Fruit fly (Drosophila melanogaster) S2 (cell line): ENCODE data around the gene dpr16.

Source experiments
- CG8478 ChIP-seq: fragments of >200 bp; optimal IDR thresholded peaks from 2 replicates; lab custom pipeline; 2018
- CTCF ChIP-seq, 2 experiments: fragments of >200 bp; optimal IDR thresholded peaks; 2 replicates each; lab custom pipeline; 2018

DNA sequence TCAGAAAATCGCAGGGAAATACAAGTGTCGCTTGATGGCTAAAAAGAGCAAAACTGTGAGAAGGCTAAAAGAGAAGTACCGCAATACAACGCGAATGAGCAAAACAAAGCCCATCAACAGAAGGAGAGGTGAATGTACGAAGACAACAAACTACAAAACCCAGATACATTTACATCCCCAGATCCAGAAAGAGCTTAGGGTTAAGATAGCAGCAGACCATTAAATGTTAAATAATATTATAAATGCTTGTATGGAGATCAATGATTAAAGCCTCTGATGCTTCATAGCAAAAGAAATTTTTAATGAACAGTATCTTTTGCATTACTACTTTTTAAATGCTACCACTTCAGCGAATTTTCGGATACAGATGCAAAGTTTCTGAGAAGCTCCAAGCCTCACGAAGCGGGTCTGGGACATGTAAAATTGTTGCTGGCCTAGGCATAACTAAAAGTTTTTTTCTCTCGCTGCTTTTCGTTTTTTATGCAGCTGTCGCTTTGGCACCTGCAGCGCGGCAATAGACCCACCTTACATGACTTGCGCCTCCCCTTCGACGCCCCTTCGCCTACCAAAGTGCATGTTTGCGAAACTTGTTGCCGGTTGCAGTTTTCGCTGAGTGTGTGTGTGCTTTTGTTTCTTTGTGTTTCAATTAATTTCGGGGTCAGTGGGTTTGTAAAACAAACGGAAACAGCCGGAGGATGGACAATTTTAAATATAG lies 54.8 kb downstream of the dpr16 start:
- TF ChIP-seq CTCF (optimal IDR thresholded peaks at IDR 0.05; lab: Kevin White, UChicago) (no peak), CG8478 (lab: Kevin White, UChicago) (no peak)
